Fruit fly (Drosophila melanogaster) whole organism, embryonic: ENCODE measurements around the gene ppk.

Source experiments
- Abd-B ChIP-seq: fragments of 200-800 bp; sonication (Bioruptor generic); optimal IDR thresholded peaks from 2 replicates; lab custom pipeline; 2018; ENCODE audit warnings: missing biosample characterization, mild to moderate bottlenecking, missing genetic modification characterization, moderate library complexity
- Atf3 ChIP-seq: fragments of 200-800 bp; sonication (Bioruptor generic); optimal IDR thresholded peaks from 3 replicates; lab custom pipeline; 2016; ENCODE audit warnings: missing biosample characterization, missing genetic modification characterization
- Bgb ChIP-seq: fragments of 200-800 bp; sonication (Bioruptor generic); IDR thresholded peaks from 2 replicates; pipeline ENCODE4 v1.3.6; 2022; ENCODE audit warnings: missing biosample characterization, missing genetic modification characterization; ENCODE audit not compliant: partially characterized antibody
- CG12155 ChIP-seq: fragments of 200-800 bp; sonication (Bioruptor generic); optimal IDR thresholded peaks from 3 replicates; lab custom pipeline; 2016; ENCODE audit warnings: missing biosample characterization, missing genetic modification characterization
- CG13123 ChIP-seq: fragments of 200-800 bp; sonication (Bioruptor generic); optimal IDR thresholded peaks from 2 replicates; lab custom pipeline; 2016; ENCODE audit warnings: missing biosample characterization, missing genetic modification characterization
- CG13287 ChIP-seq: fragments of 200-800 bp; sonication (Bioruptor generic); IDR thresholded peaks from 2 replicates; pipeline ENCODE4 v1.3.6; 2022; ENCODE audit warnings: missing biosample characterization, missing genetic modification characterization; ENCODE audit not compliant: partially characterized antibody
- CG13775 ChIP-seq: fragments of 200-800 bp; sonication (Bioruptor generic); optimal IDR thresholded peaks from 3 replicates; lab custom pipeline; 2017; ENCODE audit warnings: missing biosample characterization, mild to moderate bottlenecking, missing genetic modification characterization
- CG16863 ChIP-seq: fragments of 200-800 bp; sonication (Bioruptor generic); optimal IDR thresholded peaks from 3 replicates; lab custom pipeline; 2016; ENCODE audit warnings: missing biosample characterization, missing genetic modification characterization
- CG18599 ChIP-seq: fragments of 200-800 bp; sonication (Bioruptor generic); optimal IDR thresholded peaks from 3 replicates; lab custom pipeline; 2017; ENCODE audit warnings: missing biosample characterization, missing genetic modification characterization, mild to moderate bottlenecking, moderate library complexity, missing genetic modification reagents
- CG18764 ChIP-seq: fragments of 200-800 bp; sonication (Bioruptor generic); optimal IDR thresholded peaks from 3 replicates; lab custom pipeline; 2016; ENCODE audit warnings: missing biosample characterization, missing genetic modification characterization
- CG2129 ChIP-seq: fragments of 200-800 bp; sonication (Bioruptor generic); IDR thresholded peaks from 2 replicates; pipeline ENCODE4 v1.3.6; 2022; ENCODE audit warnings: missing biosample characterization, missing genetic modification characterization; ENCODE audit not compliant: partially characterized antibody
- CG2199 ChIP-seq: fragments of 200-800 bp; sonication (Bioruptor generic); IDR thresholded peaks from 3 replicates; pipeline ENCODE4 v1.3.6; 2022; ENCODE audit warnings: missing biosample characterization, missing genetic modification characterization
- CG2712 ChIP-seq: fragments of 200-800 bp; optimal IDR thresholded peaks from 3 replicates; lab custom pipeline; 2019; ENCODE audit warnings: missing biosample characterization, mild to moderate bottlenecking, missing genetic modification characterization, moderate library complexity
- CG30020 ChIP-seq: fragments of 200-800 bp; optimal IDR thresholded peaks from 2 replicates; lab custom pipeline; 2019; ENCODE audit warnings: missing biosample characterization, mild to moderate bottlenecking, missing genetic modification characterization, moderate library complexity
- CG31441 ChIP-seq: fragments of 200-800 bp; sonication (Bioruptor generic); IDR thresholded peaks from 2 replicates; pipeline ENCODE4 v1.3.6; 2022; ENCODE audit warnings: missing biosample characterization, missing genetic modification characterization
- CG4404 ChIP-seq: fragments of 200-800 bp; sonication (Bioruptor generic); IDR thresholded peaks from 2 replicates; pipeline ENCODE4 v1.3.6; 2022; ENCODE audit warnings: missing biosample characterization, missing genetic modification characterization
- CG5245 ChIP-seq: fragments of 200-800 bp; sonication (Bioruptor generic); optimal IDR thresholded peaks from 3 replicates; lab custom pipeline; 2016; ENCODE audit warnings: missing biosample characterization, missing genetic modification characterization
- CG6272 ChIP-seq: fragments of 200-800 bp; sonication (Bioruptor generic); IDR thresholded peaks from 2 replicates; pipeline ENCODE4 v1.3.6; 2022; ENCODE audit warnings: missing biosample characterization, missing genetic modification characterization
- CG7745 ChIP-seq: fragments of 200-800 bp; sonication (Bioruptor generic); optimal IDR thresholded peaks from 2 replicates; lab custom pipeline; 2018; ENCODE audit warnings: missing biosample characterization, mild to moderate bottlenecking, missing genetic modification characterization, moderate library complexity
- CG7839 ChIP-seq: fragments of 200-800 bp; sonication (Bioruptor generic); optimal IDR thresholded peaks from 3 replicates; lab custom pipeline; 2018; ENCODE audit warnings: missing biosample characterization, mild to moderate bottlenecking, missing genetic modification characterization, moderate library complexity
- CG7928 ChIP-seq: fragments of 200-800 bp; sonication (Bioruptor generic); optimal IDR thresholded peaks from 2 replicates; lab custom pipeline; 2017; ENCODE audit warnings: missing biosample characterization, mild to moderate bottlenecking, missing genetic modification characterization
- CG9215 ChIP-seq: fragments of 200-800 bp; sonication (Bioruptor generic); IDR thresholded peaks from 2 replicates; pipeline ENCODE4 v1.3.6; 2022; ENCODE audit warnings: missing biosample characterization, missing genetic modification characterization
- CG9876 ChIP-seq: fragments of 200-800 bp; sonication (Bioruptor generic); optimal IDR thresholded peaks from 2 replicates; lab custom pipeline; 2016; ENCODE audit warnings: missing biosample characterization, missing genetic modification characterization
- CG9932 ChIP-seq: fragments of 200-800 bp; sonication (Bioruptor generic); IDR thresholded peaks from 2 replicates; pipeline ENCODE4 v1.3.6; 2022; ENCODE audit warnings: missing biosample characterization, missing genetic modification characterization
- Dp ChIP-seq: fragments of 200-800 bp; sonication (Bioruptor generic); optimal IDR thresholded peaks from 2 replicates; lab custom pipeline; 2018; ENCODE audit warnings: missing biosample characterization, mild to moderate bottlenecking, missing genetic modification characterization, moderate library complexity
- Dref ChIP-seq: fragments of 200-800 bp; sonication (Bioruptor generic); IDR thresholded peaks from 2 replicates; pipeline ENCODE4 v1.3.6; 2022; ENCODE audit warnings: missing biosample characterization, missing genetic modification characterization
- Ets65A ChIP-seq: fragments of 200-800 bp; sonication (Bioruptor generic); peaks from one replicate; lab custom pipeline; 2016; ENCODE audit warnings: missing biosample characterization, missing genetic modification characterization
- Hand ChIP-seq: fragments of 200-800 bp; sonication (Bioruptor generic); optimal IDR thresholded peaks from 2 replicates; lab custom pipeline; 2017; ENCODE audit warnings: mild to moderate bottlenecking, missing biosample characterization, missing genetic modification reagents, missing genetic modification characterization
- HmgZ ChIP-seq: fragments of 200-800 bp; sonication (Bioruptor generic); optimal IDR thresholded peaks from 2 replicates; lab custom pipeline; 2018; ENCODE audit warnings: missing biosample characterization, mild to moderate bottlenecking, missing genetic modification characterization
- Hmr ChIP-seq: fragments of 200-800 bp; sonication (Bioruptor generic); optimal IDR thresholded peaks from 3 replicates; lab custom pipeline; 2017; ENCODE audit warnings: mild to moderate bottlenecking, missing biosample characterization, missing genetic modification reagents, missing genetic modification characterization
- Ptx1 ChIP-seq: fragments of 200-800 bp; sonication (Bioruptor generic); IDR thresholded peaks from 2 replicates; pipeline ENCODE4 v1.3.6; 2022; ENCODE audit warnings: missing biosample characterization, missing genetic modification characterization
- ase ChIP-seq: fragments of 200-800 bp; sonication (Bioruptor generic); IDR thresholded peaks from 3 replicates; pipeline ENCODE4 v1.3.6; 2022; ENCODE audit warnings: missing biosample characterization, missing genetic modification characterization
- cg ChIP-seq: fragments of 200-800 bp; sonication (Bioruptor generic); optimal IDR thresholded peaks from 3 replicates; lab custom pipeline; 2019; ENCODE audit warnings: missing biosample characterization, mild to moderate bottlenecking, missing genetic modification characterization, moderate library complexity
- crp ChIP-seq, 2 experiments: fragments of 200-800 bp; sonication (Bioruptor generic); optimal IDR thresholded peaks; 2 replicates in 1 of 2; 3 replicates in 1 of 2; lab custom pipeline; 2017; ENCODE audit warnings: missing biosample characterization in 2 of 2, missing genetic modification characterization in 2 of 2, mild to moderate bottlenecking in 1 of 2, moderate library complexity in 1 of 2
- danr ChIP-seq: fragments of 200-800 bp; sonication (Bioruptor generic); IDR thresholded peaks from 2 replicates; pipeline ENCODE4 v1.3.6; 2022; ENCODE audit warnings: missing biosample characterization, missing genetic modification characterization
- dimm ChIP-seq: fragments of 200-800 bp; sonication (Bioruptor generic); IDR thresholded peaks from 2 replicates; pipeline ENCODE4 v1.3.6; 2022; ENCODE audit warnings: missing biosample characterization, missing genetic modification characterization
- dysf ChIP-seq: fragments of 200-800 bp; sonication (Bioruptor generic); IDR thresholded peaks from 3 replicates; pipeline ENCODE4 v1.3.6; 2022; ENCODE audit warnings: missing biosample characterization, missing genetic modification characterization
- en ChIP-seq: fragments of 200-800 bp; sonication (Bioruptor generic); optimal IDR thresholded peaks from 2 replicates; lab custom pipeline; 2016; ENCODE audit warnings: missing biosample characterization, missing genetic modification characterization
- esg ChIP-seq: fragments of 200-800 bp; sonication (Bioruptor generic); conservative IDR thresholded peaks from 2 replicates; pipeline ENCODE4 v1.3.6; 2022; ENCODE audit warnings: missing biosample characterization, missing genetic modification characterization
- eve ChIP-seq, 2 experiments: fragments of >200 bp; optimal IDR thresholded peaks; 2 replicates each; lab custom pipeline; 2017; ENCODE audit warnings: missing biosample characterization in 2 of 2, missing genetic modification characterization in 2 of 2
- her ChIP-seq: fragments of 200-800 bp; sonication (Bioruptor generic); optimal IDR thresholded peaks from 2 replicates; lab custom pipeline; 2016; ENCODE audit warnings: missing biosample characterization, missing genetic modification characterization
- lola ChIP-seq, 3 experiments: fragments of >200 bp in 2 of 3; fragments of 200-800 bp in 1 of 3; sonication (Bioruptor generic) in 1 of 3; optimal IDR thresholded peaks; 2 replicates each; lab custom pipeline; 2017 to 2019; ENCODE audit warnings: missing biosample characterization in 3 of 3, missing genetic modification characterization in 3 of 3, mild to moderate bottlenecking in 1 of 3, moderate library complexity in 1 of 3
- nau ChIP-seq: fragments of 200-800 bp; sonication (Bioruptor generic); optimal IDR thresholded peaks from 3 replicates; lab custom pipeline; 2017; ENCODE audit warnings: missing biosample characterization, mild to moderate bottlenecking, missing genetic modification characterization, missing genetic modification reagents
- nerfin-1 ChIP-seq: fragments of 200-800 bp; sonication (Bioruptor generic); optimal IDR thresholded peaks from 3 replicates; lab custom pipeline; 2019; ENCODE audit warnings: missing biosample characterization, mild to moderate bottlenecking, missing genetic modification characterization, moderate library complexity
- run ChIP-seq: fragments of 200-800 bp; sonication (Bioruptor generic); optimal IDR thresholded peaks from 3 replicates; lab custom pipeline; 2018; ENCODE audit warnings: missing biosample characterization, mild to moderate bottlenecking, missing genetic modification characterization
- sim ChIP-seq: fragments of 200-800 bp; sonication (Bioruptor generic); IDR thresholded peaks from 2 replicates; pipeline ENCODE4 v1.3.6; 2022; ENCODE audit warnings: missing biosample characterization, missing genetic modification characterization
- sisA ChIP-seq: fragments of 200-800 bp; sonication (Bioruptor generic); IDR thresholded peaks from 2 replicates; pipeline ENCODE4 v1.3.6; 2022; ENCODE audit warnings: missing biosample characterization, missing genetic modification characterization
- stc ChIP-seq: fragments of 200-800 bp; sonication (Bioruptor generic); IDR thresholded peaks from 2 replicates; pipeline ENCODE4 v1.3.6; 2022; ENCODE audit warnings: missing biosample characterization, missing genetic modification characterization
- stwl ChIP-seq: fragments of 200-800 bp; sonication (Bioruptor generic); optimal IDR thresholded peaks from 3 replicates; lab custom pipeline; 2018; ENCODE audit warnings: missing biosample characterization, mild to moderate bottlenecking, missing genetic modification characterization, moderate library complexity

Gene ppk

dm6 chr2L:14376484-14377254 is 4.3 kb downstream of the ppk start (continued):
- 0 out of 2 replicates have a peak, but pooled peaks have one; percentile 16 for TF ChIP-seq danr (GFP tag; lab: Robert Waterston, UW)
- no peak for TF ChIP-seq CG6272 (GFP tag; lab: Robert Waterston, UW)
- TF ChIP-seq CG9876 (GFP tag; lab: Kevin White, UChicago): no peak
- TF ChIP-seq CG13123 (GFP tag; lab: Kevin White, UChicago): no peak
- no peak for TF ChIP-seq stwl
- TF ChIP-seq CG4404 (GFP tag; lab: Robert Waterston, UW): no peak
- TF ChIP-seq sim (GFP tag; lab: Robert Waterston, UW): no peak
- TF ChIP-seq HmgZ: no peak
- no peak for TF ChIP-seq CG12155 (GFP tag; lab: Kevin White, UChicago)
- no peak for TF ChIP-seq her (GFP tag; lab: Kevin White, UChicago)
- TF ChIP-seq esg: 0 out of 2 replicates have a peak, but pooled peaks have one; percentile 15
- no peak for TF ChIP-seq CG7745 (tag; lab: Kevin White, UChicago)
- peak; percentile 47 for TF ChIP-seq CG13775
- no peak for TF ChIP-seq dimm
- TF ChIP-seq CG13287: no peak
- peak; percentile 64 for TF ChIP-seq dysf (GFP tag; lab: Robert Waterston, UW)
- no peak for TF ChIP-seq Hand
- TF ChIP-seq CG2129 (GFP tag; lab: Robert Waterston, UW): no peak
- TF ChIP-seq nau (GFP tag; lab: Kevin White, UChicago): peak; percentile 80
- no peak for TF ChIP-seq Dp (GFP tag; lab: Kevin White, UChicago)
- TF ChIP-seq nerfin-1: peak; percentile 5
- no peak for TF ChIP-seq Ets65A (GFP tag; lab: Kevin White, UChicago)
- peak; percentile 47 for TF ChIP-seq CG9215
- TF ChIP-seq eve (GFP tag; optimal IDR thresholded peaks at IDR 0.05; lab: Kevin White, UChicago): no peak
- TF ChIP-seq Dref (GFP tag; lab: Robert Waterston, UW): no peak
- peak; percentile 40; the same call in 1 of the 2 replicates for TF ChIP-seq Bgb (GFP tag; lab: Robert Waterston, UW)
- no peak for TF ChIP-seq Hmr (GFP tag; lab: Kevin White, UChicago)
- no peak for TF ChIP-seq cg (GFP tag; lab: Kevin White, UChicago)
- peak; percentile 48 for TF ChIP-seq Ptx1 (GFP tag; lab: Robert Waterston, UW)
- peak; percentile 1 for TF ChIP-seq CG18599 (GFP tag; lab: Kevin White, UChicago)
- no peak for TF ChIP-seq crp (GFP tag; optimal IDR thresholded peaks at IDR 0.05; lab: Kevin White, UChicago)
- peak; percentile 45 for TF ChIP-seq CG16863 (GFP tag; lab: Kevin White, UChicago)
- no peak for TF ChIP-seq CG7928 (GFP tag; lab: Kevin White, UChicago)
- TF ChIP-seq lola (GFP tag; optimal IDR thresholded peaks at IDR 0.05; lab: Kevin White, UChicago): peak in 1 of 3 experiments; percentile 15
- TF ChIP-seq ase: 0 out of 3 replicates have a peak, but pooled peaks have one; percentile 43
- TF ChIP-seq CG7839 (tag; lab: Kevin White, UChicago): peak; percentile 71
- no peak for TF ChIP-seq stc (GFP tag; lab: Robert Waterston, UW)
- peak; percentile 9 for TF ChIP-seq CG5245 (GFP tag; lab: Kevin White, UChicago)
- TF ChIP-seq Abd-B: peak; percentile 55
- no peak for TF ChIP-seq sisA (GFP tag; lab: Robert Waterston, UW)
- TF ChIP-seq CG30020 (tag; lab: Kevin White, UChicago): no peak
- TF ChIP-seq en (GFP tag; lab: Kevin White, UChicago): no peak
- TF ChIP-seq CG18764: peak; percentile 27
- peak; percentile 64 for TF ChIP-seq CG31441 (GFP tag; lab: Robert Waterston, UW)
- TF ChIP-seq CG9932 (GFP tag; lab: Robert Waterston, UW): no peak
- no peak for TF ChIP-seq CG2199
- peak; percentile 55 for TF ChIP-seq CG2712 (tag; lab: Kevin White, UChicago)
- no peak for TF ChIP-seq Atf3
- no peak for TF ChIP-seq run (tag; lab: Kevin White, UChicago)
